Fruit fly (Drosophila melanogaster): Measurements from ENCODE around the gene CG18788.

DNA sequence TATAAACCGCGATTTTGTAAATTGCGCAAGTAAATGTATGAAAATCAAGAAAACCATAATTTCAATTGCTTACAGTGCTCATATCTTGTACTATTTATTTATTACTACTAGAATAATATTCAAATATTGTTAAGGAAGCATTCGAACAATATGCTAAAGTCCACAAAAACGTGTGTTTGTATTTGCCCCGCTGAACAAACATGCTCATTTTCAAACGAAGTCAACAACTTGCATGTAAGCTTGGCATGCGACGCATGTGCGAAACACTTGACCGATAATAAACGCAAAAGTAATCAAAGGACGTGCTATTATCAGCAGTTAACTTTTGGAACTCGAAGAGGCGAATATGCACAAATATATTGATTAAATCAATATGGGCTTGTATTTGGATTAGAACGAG lies 12.8 kb upstream of the CG18788 start:
- TF ChIP-seq psq (optimal IDR thresholded peaks at IDR 0.05) (no peak), EcR (GFP tag; optimal IDR thresholded peaks at IDR 0.05) (no peak), pan (optimal IDR thresholded peaks at IDR 0.05) (no peak), CG8478 (optimal IDR thresholded peaks at IDR 0.05) (no peak), usp (GFP tag; optimal IDR thresholded peaks at IDR 0.05) (no peak), Dll (optimal IDR thresholded peaks at IDR 0.05) (no peak)
